Fruit fly (Drosophila melanogaster) S2 (cell line): ENCODE results near the gene CG4829.

Experiments used
- CG8478 ChIP-seq: fragments of >200 bp; optimal IDR thresholded peaks from 2 replicates; lab custom pipeline; 2018
- CTCF ChIP-seq, 2 experiments: fragments of >200 bp; optimal IDR thresholded peaks; 2 replicates each; lab custom pipeline; 2018

The CG4829 gene

dm6 chrX:16837588-16838178, 26.2 kb downstream of the CG4829 start:
- no peak for TF ChIP-seq CTCF (optimal IDR thresholded peaks at IDR 0.05; lab: Kevin White, UChicago)
- no peak for TF ChIP-seq CG8478 (lab: Kevin White, UChicago)

DNA sequence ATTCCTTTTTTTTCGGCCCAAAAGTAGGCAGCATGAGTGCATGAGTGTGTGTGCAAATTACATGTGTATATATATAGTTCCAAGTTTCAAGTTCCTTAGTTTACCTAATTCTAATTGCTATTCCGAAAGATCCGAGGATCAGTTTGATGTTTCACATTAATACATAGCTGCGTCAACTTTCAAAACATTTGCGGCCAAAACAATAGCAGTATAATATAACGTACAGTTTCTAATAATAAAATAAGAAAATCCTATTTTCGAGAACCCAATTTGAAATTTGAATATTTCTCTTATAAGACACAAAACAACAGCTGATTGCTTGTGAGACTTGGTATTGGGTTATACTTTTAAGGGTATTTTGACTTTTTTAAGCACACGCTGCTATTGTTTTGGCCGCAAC, 27.5 kb downstream of the CG4829 start:
- no peak for TF ChIP-seq CG8478 (lab: Kevin White, UChicago)
- TF ChIP-seq CTCF (optimal IDR thresholded peaks at IDR 0.05; lab: Kevin White, UChicago): no peak

DNA sequence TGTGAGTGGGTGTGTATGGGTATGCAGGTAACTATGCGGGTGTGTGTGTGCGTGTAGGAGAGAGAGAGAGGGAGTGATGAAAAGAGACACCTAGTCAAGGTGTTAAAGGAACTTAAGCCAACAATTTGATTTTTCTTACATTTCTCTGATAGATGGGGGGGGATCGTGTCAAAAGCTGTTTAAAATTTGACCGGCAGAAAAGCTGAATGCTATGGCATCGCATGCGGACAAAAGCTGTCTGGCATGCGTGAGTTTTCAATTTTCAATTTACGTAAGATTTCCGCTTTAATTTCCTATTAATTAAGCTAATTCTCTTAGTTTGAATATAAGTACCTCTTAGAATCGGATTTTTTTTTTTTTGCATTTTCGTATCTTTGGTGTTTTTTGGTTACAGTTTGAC, 28.4 kb downstream of the CG4829 start:
- TF ChIP-seq CG8478 (lab: Kevin White, UChicago) (no peak), CTCF (optimal IDR thresholded peaks at IDR 0.05; lab: Kevin White, UChicago) (peak in 1 of 2 experiments; percentile 9)

DNA sequence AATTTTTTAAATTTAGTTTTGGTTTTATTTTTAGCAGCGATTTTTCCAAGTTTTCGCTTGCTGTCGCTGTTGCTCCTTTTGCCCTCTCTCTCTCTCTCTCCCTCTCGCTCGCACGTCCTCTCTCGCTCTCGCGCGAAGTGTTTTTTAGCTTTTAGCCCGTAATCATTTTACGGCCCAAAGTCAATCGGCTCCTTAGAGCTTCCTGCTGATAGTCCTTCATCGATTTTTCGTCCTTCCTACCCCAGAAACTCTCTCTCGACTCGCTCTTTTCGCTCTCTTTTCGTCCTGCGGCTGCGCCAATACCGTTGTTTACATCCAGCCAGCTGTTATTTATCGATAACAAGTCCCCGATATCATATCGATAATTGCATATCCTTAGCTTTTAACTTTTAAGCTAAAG, 32.8 kb downstream of the CG4829 start, which contains the start of gene RSG7:
Gene RSG7 (minus strand): TSS at position 139 of the 400 bp plus-strand sequence.
- TF ChIP-seq CTCF (optimal IDR thresholded peaks at IDR 0.05; lab: Kevin White, UChicago) (no peak), CG8478 (lab: Kevin White, UChicago) (no peak)

DNA sequence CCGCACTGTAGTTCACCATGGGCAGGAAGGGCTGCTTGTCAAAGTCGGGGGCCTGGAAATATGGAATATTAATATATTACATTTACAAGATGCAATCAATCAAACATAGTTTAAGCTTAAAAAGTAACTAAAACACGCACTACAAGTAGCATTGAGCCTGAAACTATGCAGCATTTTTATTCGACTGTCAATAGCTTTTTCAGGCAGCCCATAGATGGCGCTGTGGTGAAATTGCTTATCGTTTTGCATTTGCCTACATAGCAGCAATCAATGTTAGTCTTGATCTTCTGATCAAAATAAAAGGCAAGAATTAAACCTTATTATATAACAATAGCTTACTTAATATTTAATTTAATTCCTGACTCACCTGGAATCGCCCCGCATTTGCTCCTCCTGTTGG, 35.1 kb downstream of the CG4829 start:
- TF ChIP-seq CTCF (optimal IDR thresholded peaks at IDR 0.05; lab: Kevin White, UChicago): peak; percentile 87 to 88
- no peak for TF ChIP-seq CG8478 (lab: Kevin White, UChicago)

- TF ChIP-seq CTCF (optimal IDR thresholded peaks at IDR 0.05; lab: Kevin White, UChicago): no peak
- no peak for TF ChIP-seq CG8478 (lab: Kevin White, UChicago)
These were observed 37.5 kb downstream of the CG4829 start for dm6 chrX:16848978-16849377.

- TF ChIP-seq CG8478 (lab: Kevin White, UChicago): no peak
- no peak for TF ChIP-seq CTCF (optimal IDR thresholded peaks at IDR 0.05; lab: Kevin White, UChicago)
These were observed 38.0 kb downstream of the CG4829 start for dm6 chrX:16849517-16849916.

dm6 chrX:16854746-16855145, 43.2 kb downstream of the CG4829 start:
- TF ChIP-seq CTCF (optimal IDR thresholded peaks at IDR 0.05; lab: Kevin White, UChicago) (no peak), CG8478 (lab: Kevin White, UChicago) (no peak)

dm6 chrX:16859732-16860131, 48.2 kb downstream of the CG4829 start:
- TF ChIP-seq CG8478 (lab: Kevin White, UChicago) (no peak), CTCF (optimal IDR thresholded peaks at IDR 0.05; lab: Kevin White, UChicago) (no peak)

DNA sequence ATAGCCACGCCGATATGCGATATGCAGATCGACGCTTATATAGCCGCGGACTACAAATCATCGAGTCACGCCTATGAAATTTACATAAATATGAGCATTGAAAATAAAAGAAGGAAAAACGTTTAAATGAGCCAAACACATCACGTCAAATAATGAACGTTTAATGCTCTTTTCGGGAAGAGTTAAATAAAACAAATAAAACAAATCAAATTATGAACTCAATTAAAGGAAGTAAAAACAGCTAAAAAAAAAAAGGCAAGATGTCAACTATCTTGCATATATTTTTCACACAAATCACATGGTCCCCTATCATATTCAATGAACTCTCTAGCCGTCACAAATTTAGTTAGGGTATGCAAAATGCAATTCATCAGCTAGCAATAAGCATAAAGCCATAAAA, 56.1 kb downstream of the CG4829 start:
- no peak for TF ChIP-seq CG8478 (lab: Kevin White, UChicago)
- no peak for TF ChIP-seq CTCF (optimal IDR thresholded peaks at IDR 0.05; lab: Kevin White, UChicago)

- TF ChIP-seq CTCF (optimal IDR thresholded peaks at IDR 0.05; lab: Kevin White, UChicago) (no peak), CG8478 (lab: Kevin White, UChicago) (no peak)
These were observed 60.3 kb downstream of the CG4829 start for dm6 chrX:16871808-16872207.

DNA sequence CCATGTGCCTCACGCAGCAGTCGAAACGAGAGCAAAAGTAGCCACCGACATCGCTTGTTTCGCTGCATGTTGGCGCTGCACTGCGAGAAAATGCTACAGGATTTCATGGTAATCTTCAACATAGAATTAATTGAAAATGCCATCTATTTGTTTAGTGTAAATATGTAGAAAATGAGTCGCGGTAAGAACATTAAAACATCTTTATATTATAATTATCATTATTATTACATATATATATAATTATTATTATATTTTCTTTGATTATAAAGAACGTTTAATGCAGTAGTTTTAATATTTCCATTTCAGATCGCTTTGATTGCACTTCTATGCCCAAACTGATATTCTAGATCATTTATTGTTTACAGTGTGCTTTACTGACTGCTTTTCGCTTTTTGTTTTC, 61.6 kb downstream of the CG4829 start:
- TF ChIP-seq CG8478 (lab: Kevin White, UChicago): no peak
- TF ChIP-seq CTCF (optimal IDR thresholded peaks at IDR 0.05; lab: Kevin White, UChicago): no peak

DNA sequence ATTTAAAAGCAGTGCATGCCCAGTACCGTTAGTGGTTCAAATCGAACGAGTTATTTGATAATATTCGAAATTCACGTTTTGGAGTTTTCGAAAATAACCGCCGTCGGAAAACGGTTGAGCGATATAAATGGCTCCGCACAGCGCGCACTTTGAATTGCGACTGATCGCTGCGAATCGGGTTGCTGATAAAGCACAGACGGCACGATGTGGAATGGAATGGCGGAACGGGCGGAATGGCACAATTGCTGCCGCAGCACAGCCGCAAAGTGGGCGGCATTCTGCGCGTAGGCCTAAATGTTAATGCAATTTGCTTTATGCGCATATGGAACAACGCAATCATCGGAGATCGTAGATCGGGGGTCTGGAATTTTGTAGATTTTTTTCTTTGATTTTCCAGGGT, 63.2 kb downstream of the CG4829 start:
- TF ChIP-seq CTCF (optimal IDR thresholded peaks at IDR 0.05; lab: Kevin White, UChicago) (no peak), CG8478 (lab: Kevin White, UChicago) (no peak)
